Fruit fly (Drosophila melanogaster) whole organism, embryonic: ENCODE measurements around the gene Idh3b.

ENCODE experiments used
- B-H1 ChIP-seq: fragments of 200-800 bp; sonication (Bioruptor generic); IDR thresholded peaks from 3 replicates; pipeline ENCODE4 v1.3.6; 2022; ENCODE audit warnings: missing biosample characterization, missing genetic modification characterization
- CG10321 ChIP-seq: fragments of 200-800 bp; sonication (Bioruptor generic); IDR thresholded peaks from 2 replicates; pipeline ENCODE4 v1.3.6; 2022; ENCODE audit warnings: missing biosample characterization, missing genetic modification characterization
- CG10565 ChIP-seq: fragments of 200-800 bp; sonication (Bioruptor generic); optimal IDR thresholded peaks from 3 replicates; lab custom pipeline; 2016; ENCODE audit warnings: missing biosample characterization, mild to moderate bottlenecking, missing genetic modification characterization
- CG11560 ChIP-seq: fragments of 200-800 bp; sonication (Bioruptor generic); IDR thresholded peaks from 3 replicates; pipeline ENCODE4 v1.3.6; 2022; ENCODE audit warnings: missing biosample characterization, missing genetic modification characterization
- CG12744 ChIP-seq: fragments of 200-800 bp; sonication (Bioruptor generic); optimal IDR thresholded peaks from 2 replicates; lab custom pipeline; 2016; ENCODE audit warnings: missing biosample characterization, missing genetic modification characterization
- CG13296 ChIP-seq: fragments of 200-800 bp; sonication (Bioruptor generic); optimal IDR thresholded peaks from 3 replicates; lab custom pipeline; 2018; ENCODE audit warnings: missing biosample characterization, mild to moderate bottlenecking, missing genetic modification characterization
- CG14667 ChIP-seq: fragments of 200-800 bp; sonication (Bioruptor generic); IDR thresholded peaks from 2 replicates; pipeline ENCODE4 v1.3.6; 2022; ENCODE audit warnings: missing biosample characterization, missing genetic modification characterization
- CG14860 ChIP-seq: fragments of 200-800 bp; sonication (Bioruptor generic); IDR thresholded peaks from 3 replicates; pipeline ENCODE4 v1.3.6; 2022; ENCODE audit warnings: missing biosample characterization, missing genetic modification characterization; ENCODE audit not compliant: partially characterized antibody
- CG17328 ChIP-seq: fragments of 200-800 bp; sonication (Bioruptor generic); IDR thresholded peaks from 2 replicates; pipeline ENCODE4 v1.3.6; 2022; ENCODE audit warnings: missing biosample characterization, missing genetic modification characterization
- CG1792 ChIP-seq: fragments of 200-800 bp; sonication (Bioruptor generic); optimal IDR thresholded peaks from 2 replicates; lab custom pipeline; 2016; ENCODE audit warnings: missing biosample characterization, missing genetic modification characterization
- CG2129 ChIP-seq: fragments of 200-800 bp; sonication (Bioruptor generic); IDR thresholded peaks from 2 replicates; pipeline ENCODE4 v1.3.6; 2022; ENCODE audit warnings: missing biosample characterization, missing genetic modification characterization; ENCODE audit not compliant: partially characterized antibody
- CG2199 ChIP-seq: fragments of 200-800 bp; sonication (Bioruptor generic); IDR thresholded peaks from 3 replicates; pipeline ENCODE4 v1.3.6; 2022; ENCODE audit warnings: missing biosample characterization, missing genetic modification characterization
- CG3065 ChIP-seq: fragments of 200-800 bp; sonication (Bioruptor generic); optimal IDR thresholded peaks from 2 replicates; lab custom pipeline; 2016; ENCODE audit warnings: missing biosample characterization, missing genetic modification characterization
- CG3163 ChIP-seq: fragments of 200-800 bp; sonication (Bioruptor generic); optimal IDR thresholded peaks from 3 replicates; lab custom pipeline; 2016; ENCODE audit warnings: missing biosample characterization, missing genetic modification characterization
- CG33213 ChIP-seq: fragments of 200-800 bp; sonication (Bioruptor generic); optimal IDR thresholded peaks from 3 replicates; lab custom pipeline; 2016; ENCODE audit warnings: missing biosample characterization, missing genetic modification characterization
- CG3407 ChIP-seq: fragments of 200-800 bp; sonication (Bioruptor generic); optimal IDR thresholded peaks from 2 replicates; lab custom pipeline; 2018; ENCODE audit warnings: missing biosample characterization, mild to moderate bottlenecking, missing genetic modification characterization
- CG5180 ChIP-seq: fragments of 200-800 bp; sonication (Bioruptor generic); optimal IDR thresholded peaks from 3 replicates; lab custom pipeline; 2017; ENCODE audit warnings: missing biosample characterization, missing genetic modification characterization, mild to moderate bottlenecking, moderate library complexity, missing genetic modification reagents
- CG6654 ChIP-seq: fragments of 200-800 bp; sonication (Bioruptor generic); optimal IDR thresholded peaks from 2 replicates; lab custom pipeline; 2017; ENCODE audit warnings: missing biosample characterization, mild to moderate bottlenecking, missing genetic modification characterization
- CG6683 ChIP-seq: fragments of 200-800 bp; sonication (Bioruptor generic); optimal IDR thresholded peaks from 2 replicates; lab custom pipeline; 2017; ENCODE audit warnings: missing biosample characterization, mild to moderate bottlenecking, missing genetic modification characterization, missing genetic modification reagents
- CG6689 ChIP-seq: fragments of 200-800 bp; sonication (Bioruptor generic); IDR thresholded peaks from 2 replicates; pipeline ENCODE4 v1.3.6; 2022; ENCODE audit warnings: missing biosample characterization, missing genetic modification characterization
- CG7987 ChIP-seq: fragments of 200-800 bp; sonication (Bioruptor generic); optimal IDR thresholded peaks from 2 replicates; lab custom pipeline; 2018; ENCODE audit warnings: missing biosample characterization, mild to moderate bottlenecking, missing genetic modification characterization, moderate library complexity
- CG9797 ChIP-seq: fragments of 200-800 bp; sonication (Bioruptor generic); optimal IDR thresholded peaks from 3 replicates; lab custom pipeline; 2018; ENCODE audit warnings: missing biosample characterization, mild to moderate bottlenecking, missing genetic modification characterization
- CHES-1-like ChIP-seq: fragments of 200-800 bp; sonication (Bioruptor generic); optimal IDR thresholded peaks from 2 replicates; lab custom pipeline; 2016; ENCODE audit warnings: missing biosample characterization, missing genetic modification characterization
- Dbx ChIP-seq: fragments of 200-800 bp; sonication (Bioruptor generic); IDR thresholded peaks from 3 replicates; pipeline ENCODE4 v1.3.6; 2022; ENCODE audit warnings: missing biosample characterization, missing genetic modification characterization
- Deaf1 ChIP-seq: fragments of 200-800 bp; optimal IDR thresholded peaks from 3 replicates; lab custom pipeline; 2019; ENCODE audit warnings: missing biosample characterization, mild to moderate bottlenecking, missing genetic modification characterization, moderate library complexity
- Dek ChIP-seq: fragments of 200-800 bp; sonication (Bioruptor generic); optimal IDR thresholded peaks from 3 replicates; lab custom pipeline; 2019; ENCODE audit warnings: missing biosample characterization, mild to moderate bottlenecking, missing genetic modification characterization, moderate library complexity
- Dfd ChIP-seq, 2 experiments: fragments of >200 bp; optimal IDR thresholded peaks; 2 replicates each; lab custom pipeline; 2017; ENCODE audit warnings: missing biosample characterization in 2 of 2, missing genetic modification characterization in 2 of 2
- E2f1 ChIP-seq: fragments of 200-800 bp; sonication (Bioruptor generic); IDR thresholded peaks from 2 replicates; pipeline ENCODE4 v1.3.6; 2022; ENCODE audit warnings: missing biosample characterization, missing genetic modification characterization
- Ets65A ChIP-seq: fragments of 200-800 bp; sonication (Bioruptor generic); peaks from one replicate; lab custom pipeline; 2016; ENCODE audit warnings: missing biosample characterization, missing genetic modification characterization
- HLH4C ChIP-seq: fragments of 200-800 bp; sonication (Bioruptor generic); IDR thresholded peaks from 3 replicates; pipeline ENCODE4 v1.3.6; 2022; ENCODE audit warnings: missing biosample characterization, missing genetic modification characterization; ENCODE audit not compliant: partially characterized antibody
- Hand ChIP-seq: fragments of 200-800 bp; sonication (Bioruptor generic); optimal IDR thresholded peaks from 2 replicates; lab custom pipeline; 2017; ENCODE audit warnings: mild to moderate bottlenecking, missing biosample characterization, missing genetic modification reagents, missing genetic modification characterization
- Hr39 ChIP-seq: fragments of >200 bp; optimal IDR thresholded peaks from 2 replicates; lab custom pipeline; 2017
- Hr78 ChIP-seq, 2 experiments: fragments of 200-800 bp in 1 of 2; fragments of >200 bp in 1 of 2; sonication (Bioruptor generic) in 1 of 2; optimal IDR thresholded peaks; 2 replicates each; lab custom pipeline; 2017 to 2019; ENCODE audit warnings: missing biosample characterization in 2 of 2, missing genetic modification characterization in 2 of 2, mild to moderate bottlenecking in 1 of 2, moderate library complexity in 1 of 2
- Mad ChIP-seq: fragments of 200-800 bp; sonication (Bioruptor generic); optimal IDR thresholded peaks from 2 replicates; lab custom pipeline; 2016; ENCODE audit warnings: missing biosample characterization, missing genetic modification characterization
- Opbp ChIP-seq: fragments of 200-800 bp; sonication (Bioruptor generic); IDR thresholded peaks from 3 replicates; pipeline ENCODE4 v1.3.6; 2022; ENCODE audit warnings: missing biosample characterization, missing genetic modification characterization; ENCODE audit not compliant: partially characterized antibody
- bcd ChIP-seq: fragments of 200-800 bp; sonication (Bioruptor generic); optimal IDR thresholded peaks from 2 replicates; lab custom pipeline; 2017; ENCODE audit warnings: missing biosample characterization, mild to moderate bottlenecking, missing genetic modification characterization
- bigmax ChIP-seq: fragments of 200-800 bp; sonication (Bioruptor generic); optimal IDR thresholded peaks from 2 replicates; lab custom pipeline; 2018; ENCODE audit warnings: missing biosample characterization, mild to moderate bottlenecking, missing genetic modification characterization
- dmrt99B ChIP-seq: fragments of 200-800 bp; sonication (Bioruptor generic); optimal IDR thresholded peaks from 2 replicates; lab custom pipeline; 2018; ENCODE audit warnings: missing biosample characterization, mild to moderate bottlenecking, missing genetic modification characterization, moderate library complexity
- ftz-f1 ChIP-seq: fragments of 200-800 bp; sonication (Bioruptor generic); optimal IDR thresholded peaks from 2 replicates; lab custom pipeline; 2016; ENCODE audit warnings: missing biosample characterization, missing genetic modification characterization
- grau ChIP-seq: fragments of 200-800 bp; optimal IDR thresholded peaks from 3 replicates; lab custom pipeline; 2019; ENCODE audit warnings: missing biosample characterization, mild to moderate bottlenecking, missing genetic modification characterization, moderate library complexity
- hbn ChIP-seq: fragments of 200-800 bp; sonication (Bioruptor generic); IDR thresholded peaks from 2 replicates; pipeline ENCODE4 v1.3.6; 2022; ENCODE audit warnings: missing biosample characterization, missing genetic modification characterization; ENCODE audit not compliant: partially characterized antibody
- kay ChIP-seq: fragments of 200-800 bp; sonication (Bioruptor generic); optimal IDR thresholded peaks from 2 replicates; lab custom pipeline; 2016; ENCODE audit warnings: missing biosample characterization, missing genetic modification characterization
- lov ChIP-seq, 2 experiments: fragments of 200-800 bp in 1 of 2; fragments of >200 bp in 1 of 2; sonication (Bioruptor generic) in 1 of 2; IDR thresholded peaks in 1 of 2; optimal IDR thresholded peaks in 1 of 2; 2 replicates in 1 of 2; 3 replicates in 1 of 2; pipeline versions ENCODE4 v1.3.6 to Lab custom; 2017 to 2022; ENCODE audit warnings: missing biosample characterization in 1 of 2, missing genetic modification characterization in 1 of 2
- oc ChIP-seq: fragments of 200-800 bp; sonication (Bioruptor generic); optimal IDR thresholded peaks from 2 replicates; lab custom pipeline; 2018; ENCODE audit warnings: missing biosample characterization, mild to moderate bottlenecking, missing genetic modification characterization, moderate library complexity
- otp ChIP-seq: fragments of 200-800 bp; sonication (Bioruptor generic); IDR thresholded peaks from 3 replicates; pipeline ENCODE4, ENCODE4 v1.3.6; 2022; ENCODE audit warnings: missing biosample characterization, missing genetic modification characterization
- run ChIP-seq: fragments of 200-800 bp; sonication (Bioruptor generic); optimal IDR thresholded peaks from 3 replicates; lab custom pipeline; 2018; ENCODE audit warnings: missing biosample characterization, mild to moderate bottlenecking, missing genetic modification characterization
- sd ChIP-seq: fragments of 200-800 bp; sonication (Bioruptor generic); optimal IDR thresholded peaks from 3 replicates; lab custom pipeline; 2018; ENCODE audit warnings: missing biosample characterization, mild to moderate bottlenecking, missing genetic modification characterization, moderate library complexity
- tap ChIP-seq: fragments of 200-800 bp; optimal IDR thresholded peaks from 3 replicates; lab custom pipeline; 2019; ENCODE audit warnings: missing biosample characterization, mild to moderate bottlenecking, missing genetic modification characterization, moderate library complexity
- tll ChIP-seq, 2 experiments: fragments of 200-800 bp in 1 of 2; fragments of >200 bp in 1 of 2; sonication (Bioruptor generic) in 1 of 2; optimal IDR thresholded peaks; 2 replicates each; lab custom pipeline; 2017 to 2019; ENCODE audit warnings: missing biosample characterization in 2 of 2, missing genetic modification characterization in 2 of 2, mild to moderate bottlenecking in 1 of 2, moderate library complexity in 1 of 2
- vfl ChIP-seq: fragments of 200-800 bp; sonication (Bioruptor generic); optimal IDR thresholded peaks from 2 replicates; lab custom pipeline; 2016; ENCODE audit warnings: missing biosample characterization, missing genetic modification characterization
- zen ChIP-seq: fragments of 200-800 bp; sonication (Bioruptor generic); optimal IDR thresholded peaks from 3 replicates; lab custom pipeline; 2018; ENCODE audit warnings: missing biosample characterization, mild to moderate bottlenecking, missing genetic modification characterization, moderate library complexity

The Idh3b gene

DNA sequence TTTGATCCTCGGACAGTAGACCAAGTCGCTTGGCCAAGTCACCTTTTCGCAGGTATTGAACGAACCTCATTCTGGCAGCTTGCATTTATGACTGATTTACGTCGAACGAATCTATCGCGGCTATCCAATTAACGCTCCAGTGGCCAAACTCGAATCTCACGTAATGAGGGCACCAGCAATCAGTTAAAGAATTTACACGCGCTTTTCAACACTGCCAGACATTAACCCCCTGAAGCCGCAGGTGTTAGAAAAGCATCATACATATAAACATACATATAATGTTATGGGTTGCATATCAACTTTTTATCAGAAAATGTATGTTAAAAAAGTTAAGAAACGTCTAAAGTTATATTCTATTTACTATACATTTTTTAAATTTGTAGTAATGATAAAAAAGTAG lies 6.1 kb upstream of the Idh3b start, which contains the start of gene CG6028 (continued):
- TF ChIP-seq kay, result peak; percentile 21
- no peak for TF ChIP-seq HLH4C (GFP tag; lab: Robert Waterston, UW)
- TF ChIP-seq Hand (GFP tag; lab: Kevin White, UChicago), result no peak
- TF ChIP-seq CG9797 (GFP tag; lab: Kevin White, UChicago), result no peak
- TF ChIP-seq Dfd (GFP tag; optimal IDR thresholded peaks at IDR 0.05; lab: Kevin White, UChicago), result no peak
- TF ChIP-seq CG17328 (GFP tag; lab: Robert Waterston, UW), result peak; percentile 45; the same call in 1 of the 2 replicates
- TF ChIP-seq Deaf1 (tag; lab: Kevin White, UChicago), result no peak
- no peak for TF ChIP-seq Dek (tag; lab: Kevin White, UChicago)
- TF ChIP-seq CG13296, result peak; percentile 10
- TF ChIP-seq CHES-1-like (GFP tag; lab: Kevin White, UChicago), result peak; percentile 16
- TF ChIP-seq tll (GFP tag; optimal IDR thresholded peaks at IDR 0.05; lab: Kevin White, UChicago), result no peak
- TF ChIP-seq Mad, result no peak
- TF ChIP-seq grau (tag; lab: Kevin White, UChicago), result peak; percentile 18
- no peak for TF ChIP-seq Hr39
- no peak for TF ChIP-seq Hr78 (GFP tag; optimal IDR thresholded peaks at IDR 0.05; lab: Kevin White, UChicago)
- TF ChIP-seq ftz-f1 (GFP tag; lab: Kevin White, UChicago), result no peak
- TF ChIP-seq B-H1, result no peak
- no peak for TF ChIP-seq CG12744 (GFP tag; lab: Kevin White, UChicago)
- no peak for TF ChIP-seq vfl (GFP tag; lab: Kevin White, UChicago)
- TF ChIP-seq CG3407 (GFP tag; lab: Kevin White, UChicago), result no peak
- TF ChIP-seq CG14860 (GFP tag; lab: Robert Waterston, UW), result no peak
- no peak for TF ChIP-seq CG7987 (GFP tag; lab: Kevin White, UChicago)
- TF ChIP-seq Dbx (GFP tag; lab: Robert Waterston, UW), result peak; percentile 45; the same call in 1 of the 3 replicates
- TF ChIP-seq CG11560, result no peak
- no peak for TF ChIP-seq bigmax (GFP tag; lab: Kevin White, UChicago)
- no peak for TF ChIP-seq CG10321 (GFP tag; lab: Robert Waterston, UW)
- TF ChIP-seq Ets65A, result peak; percentile 51
- TF ChIP-seq CG1792, result no peak
- no peak for TF ChIP-seq CG3163
- TF ChIP-seq oc (tag; lab: Kevin White, UChicago), result no peak
- no peak for TF ChIP-seq CG10565 (GFP tag; lab: Kevin White, UChicago)
- no peak for TF ChIP-seq CG6689 (GFP tag; lab: Robert Waterston, UW)
- no peak for TF ChIP-seq CG5180 (GFP tag; lab: Kevin White, UChicago)
- TF ChIP-seq CG2129 (GFP tag; lab: Robert Waterston, UW), result no peak
- TF ChIP-seq zen (tag; lab: Kevin White, UChicago), result peak; percentile 28
- no peak for TF ChIP-seq CG2199 (GFP tag; lab: Robert Waterston, UW)
- TF ChIP-seq hbn (GFP tag; lab: Robert Waterston, UW), result no peak
- no peak for TF ChIP-seq run (tag; lab: Kevin White, UChicago)
- no peak for TF ChIP-seq dmrt99B (tag; lab: Kevin White, UChicago)
- TF ChIP-seq CG6654, result no peak
- no peak for TF ChIP-seq Opbp (GFP tag; lab: Robert Waterston, UW)
- TF ChIP-seq bcd (GFP tag; lab: Kevin White, UChicago), result no peak
- TF ChIP-seq CG6683 (GFP tag; lab: Kevin White, UChicago), result no peak
- TF ChIP-seq sd (tag; lab: Kevin White, UChicago), result peak; percentile 81
- no peak for TF ChIP-seq tap (tag; lab: Kevin White, UChicago)
- no peak for TF ChIP-seq lov (optimal IDR thresholded peaks at IDR 0.05; lab: Kevin White, UChicago)
- no peak for TF ChIP-seq lov (GFP tag; IDR thresholded peaks at IDR 0.05; lab: Robert Waterston, UW)
- TF ChIP-seq otp, result peak; percentile 43; the same call in 1 of the 3 replicates
- TF ChIP-seq CG3065 (GFP tag; lab: Kevin White, UChicago), result no peak
- TF ChIP-seq E2f1 (GFP tag; lab: Robert Waterston, UW), result no peak
- TF ChIP-seq CG33213 (GFP tag; lab: Kevin White, UChicago), result no peak
- TF ChIP-seq CG14667 (GFP tag; lab: Robert Waterston, UW), result no peak
